Fruit fly (Drosophila melanogaster) whole organism, embryonic: ENCODE measurements around the gene CG12661.

Experiments used
- ATbp ChIP-seq: fragments of 200-800 bp; sonication (Bioruptor generic); optimal IDR thresholded peaks from 2 replicates; lab custom pipeline; 2017; ENCODE audit warnings: missing biosample characterization, mild to moderate bottlenecking, missing genetic modification characterization, missing genetic modification reagents
- Atf-2 ChIP-seq: fragments of 200-800 bp; sonication (Bioruptor generic); optimal IDR thresholded peaks from 2 replicates; lab custom pipeline; 2016; ENCODE audit warnings: missing biosample characterization, missing genetic modification characterization
- B-H2 ChIP-seq: fragments of 200-800 bp; sonication (Bioruptor generic); optimal IDR thresholded peaks from 2 replicates; lab custom pipeline; 2018; ENCODE audit warnings: missing biosample characterization, mild to moderate bottlenecking, missing genetic modification characterization
- CG10959 ChIP-seq: fragments of 200-800 bp; sonication (Bioruptor generic); IDR thresholded peaks from 2 replicates; pipeline ENCODE4 v1.3.6; 2022; ENCODE audit warnings: missing biosample characterization, missing genetic modification characterization
- CG12391 ChIP-seq: fragments of 200-800 bp; sonication (Bioruptor generic); optimal IDR thresholded peaks from 3 replicates; lab custom pipeline; 2018; ENCODE audit warnings: missing biosample characterization, mild to moderate bottlenecking, missing genetic modification characterization, moderate library complexity
- CG12659 ChIP-seq: fragments of 200-800 bp; sonication (Bioruptor generic); optimal IDR thresholded peaks from 3 replicates; lab custom pipeline; 2017; ENCODE audit warnings: mild to moderate bottlenecking, missing biosample characterization, missing genetic modification reagents, missing genetic modification characterization
- CG13624 ChIP-seq: fragments of 200-800 bp; sonication (Bioruptor generic); optimal IDR thresholded peaks from 2 replicates; lab custom pipeline; 2016; ENCODE audit warnings: missing biosample characterization, missing genetic modification characterization
- CG14014 ChIP-seq: fragments of 200-800 bp; sonication (Bioruptor generic); IDR thresholded peaks from 2 replicates; pipeline ENCODE4 v1.3.6; 2022; ENCODE audit warnings: missing biosample characterization, missing genetic modification characterization
- CG15696 ChIP-seq: fragments of 200-800 bp; sonication (Bioruptor generic); optimal IDR thresholded peaks from 2 replicates; lab custom pipeline; 2019; ENCODE audit warnings: missing biosample characterization, mild to moderate bottlenecking, missing genetic modification characterization, moderate library complexity
- CG17328 ChIP-seq: fragments of 200-800 bp; sonication (Bioruptor generic); IDR thresholded peaks from 2 replicates; pipeline ENCODE4 v1.3.6; 2022; ENCODE audit warnings: missing biosample characterization, missing genetic modification characterization
- CG18011 ChIP-seq: fragments of 200-800 bp; sonication (Bioruptor generic); optimal IDR thresholded peaks from 2 replicates; lab custom pipeline; 2017; ENCODE audit warnings: missing biosample characterization, missing genetic modification characterization, mild to moderate bottlenecking, moderate library complexity, missing genotype
- CG18599 ChIP-seq: fragments of 200-800 bp; sonication (Bioruptor generic); optimal IDR thresholded peaks from 3 replicates; lab custom pipeline; 2017; ENCODE audit warnings: missing biosample characterization, missing genetic modification characterization, mild to moderate bottlenecking, moderate library complexity, missing genetic modification reagents
- CG18619 ChIP-seq: fragments of 200-800 bp; sonication (Bioruptor generic); optimal IDR thresholded peaks from 3 replicates; lab custom pipeline; 2017; ENCODE audit warnings: missing biosample characterization, mild to moderate bottlenecking, missing genetic modification characterization
- CG31388 ChIP-seq: fragments of 200-800 bp; sonication (Bioruptor generic); optimal IDR thresholded peaks from 2 replicates; lab custom pipeline; 2016; ENCODE audit warnings: missing biosample characterization, missing genetic modification characterization
- CG32532 ChIP-seq: fragments of 200-800 bp; sonication (Bioruptor generic); IDR thresholded peaks from 2 replicates; pipeline ENCODE4 v1.3.6; 2022; ENCODE audit warnings: missing biosample characterization, missing genetic modification characterization
- CG34224 ChIP-seq: fragments of 200-800 bp; sonication (Bioruptor generic); IDR thresholded peaks from 3 replicates; pipeline ENCODE4 v1.3.6; 2022; ENCODE audit warnings: missing biosample characterization, missing genetic modification characterization; ENCODE audit not compliant: partially characterized antibody
- CG4617 ChIP-seq: fragments of 200-800 bp; sonication (Bioruptor generic); optimal IDR thresholded peaks from 3 replicates; lab custom pipeline; 2016; ENCODE audit warnings: missing biosample characterization, missing genetic modification characterization, borderline replicate concordance
- CG7271 ChIP-seq: fragments of 200-800 bp; sonication (Bioruptor generic); optimal IDR thresholded peaks from 2 replicates; lab custom pipeline; 2018; ENCODE audit warnings: missing biosample characterization, mild to moderate bottlenecking, missing genetic modification characterization, moderate library complexity
- CG7556 ChIP-seq: fragments of 200-800 bp; sonication (Bioruptor generic); optimal IDR thresholded peaks from 2 replicates; lab custom pipeline; 2017; ENCODE audit warnings: missing biosample characterization, mild to moderate bottlenecking, missing genetic modification characterization
- CG8089 ChIP-seq: fragments of 200-800 bp; sonication (Bioruptor generic); optimal IDR thresholded peaks from 3 replicates; lab custom pipeline; 2016; ENCODE audit warnings: missing biosample characterization, missing genetic modification characterization
- CG8478 ChIP-seq: fragments of >200 bp; optimal IDR thresholded peaks from 2 replicates; lab custom pipeline; 2018
- CG8944 ChIP-seq: fragments of 200-800 bp; sonication (Bioruptor generic); optimal IDR thresholded peaks from 3 replicates; lab custom pipeline; 2016; ENCODE audit warnings: missing biosample characterization, missing genetic modification characterization
- CG9876 ChIP-seq: fragments of 200-800 bp; sonication (Bioruptor generic); optimal IDR thresholded peaks from 2 replicates; lab custom pipeline; 2016; ENCODE audit warnings: missing biosample characterization, missing genetic modification characterization
- D19A ChIP-seq: fragments of 200-800 bp; optimal IDR thresholded peaks from 3 replicates; lab custom pipeline; 2019; ENCODE audit warnings: missing biosample characterization, mild to moderate bottlenecking, missing genetic modification characterization, moderate library complexity
- Dek ChIP-seq: fragments of 200-800 bp; sonication (Bioruptor generic); optimal IDR thresholded peaks from 3 replicates; lab custom pipeline; 2019; ENCODE audit warnings: missing biosample characterization, mild to moderate bottlenecking, missing genetic modification characterization, moderate library complexity
- Doc3 ChIP-seq: fragments of 200-800 bp; sonication (Bioruptor generic); IDR thresholded peaks from 3 replicates; pipeline ENCODE4 v1.3.6; 2022; ENCODE audit warnings: missing biosample characterization, missing genetic modification characterization; ENCODE audit not compliant: partially characterized antibody
- HLHmδ ChIP-seq: fragments of 200-800 bp; sonication (Bioruptor generic); optimal IDR thresholded peaks from 2 replicates; lab custom pipeline; 2018; ENCODE audit warnings: missing biosample characterization, mild to moderate bottlenecking, missing genetic modification characterization, moderate library complexity
- Kr ChIP-seq: fragments of 200-800 bp; sonication (Bioruptor generic); optimal IDR thresholded peaks from 2 replicates; lab custom pipeline; 2017; ENCODE audit warnings: missing biosample characterization, mild to moderate bottlenecking, missing genetic modification characterization
- Neu2 ChIP-seq: fragments of 200-800 bp; sonication (Bioruptor generic); optimal IDR thresholded peaks from 3 replicates; lab custom pipeline; 2016; ENCODE audit warnings: missing biosample characterization, missing genetic modification characterization, borderline replicate concordance
- Nf-YC ChIP-seq: fragments of 200-800 bp; optimal IDR thresholded peaks from 3 replicates; lab custom pipeline; 2019; ENCODE audit warnings: missing biosample characterization, mild to moderate bottlenecking, missing genetic modification characterization, moderate library complexity
- Oaz ChIP-seq: fragments of 200-800 bp; sonication (Bioruptor generic); IDR thresholded peaks from 2 replicates; pipeline ENCODE4 v1.3.6; 2022; ENCODE audit warnings: missing biosample characterization, missing genetic modification characterization
- Optix ChIP-seq: fragments of 200-800 bp; sonication (Bioruptor generic); IDR thresholded peaks from 3 replicates; pipeline ENCODE4 v1.3.6; 2022; ENCODE audit warnings: missing biosample characterization, missing genetic modification characterization
- Ptx1 ChIP-seq: fragments of 200-800 bp; sonication (Bioruptor generic); IDR thresholded peaks from 2 replicates; pipeline ENCODE4 v1.3.6; 2022; ENCODE audit warnings: missing biosample characterization, missing genetic modification characterization
- TFAM ChIP-seq: fragments of 200-800 bp; sonication (Bioruptor generic); optimal IDR thresholded peaks from 2 replicates; lab custom pipeline; 2017; ENCODE audit warnings: missing biosample characterization, missing genetic modification characterization, inconsistent platforms
- disco-r ChIP-seq: fragments of 200-800 bp; sonication (Bioruptor generic); optimal IDR thresholded peaks from 2 replicates; lab custom pipeline; 2016; ENCODE audit warnings: missing biosample characterization, missing genetic modification characterization
- dysf ChIP-seq: fragments of 200-800 bp; sonication (Bioruptor generic); IDR thresholded peaks from 3 replicates; pipeline ENCODE4 v1.3.6; 2022; ENCODE audit warnings: missing biosample characterization, missing genetic modification characterization
- fd3F ChIP-seq: fragments of 200-800 bp; sonication (Bioruptor generic); optimal IDR thresholded peaks from 2 replicates; lab custom pipeline; 2018; ENCODE audit warnings: missing biosample characterization, mild to moderate bottlenecking, missing genetic modification characterization, moderate library complexity
- fru ChIP-seq: fragments of >200 bp; optimal IDR thresholded peaks from 2 replicates; lab custom pipeline; 2017
- gcm2 ChIP-seq: fragments of 200-800 bp; sonication (Bioruptor generic); optimal IDR thresholded peaks from 2 replicates; lab custom pipeline; 2016; ENCODE audit warnings: missing biosample characterization, missing genetic modification characterization
- grau ChIP-seq: fragments of 200-800 bp; optimal IDR thresholded peaks from 3 replicates; lab custom pipeline; 2019; ENCODE audit warnings: missing biosample characterization, mild to moderate bottlenecking, missing genetic modification characterization, moderate library complexity
- knrl ChIP-seq: fragments of 200-800 bp; sonication (Bioruptor generic); IDR thresholded peaks from 3 replicates; pipeline ENCODE4 v1.3.6; 2022; ENCODE audit warnings: missing biosample characterization, missing genetic modification characterization; ENCODE audit not compliant: partially characterized antibody
- lbe ChIP-seq: fragments of 200-800 bp; sonication (Bioruptor generic); optimal IDR thresholded peaks from 2 replicates; lab custom pipeline; 2016; ENCODE audit warnings: missing biosample characterization, mild to moderate bottlenecking, missing genetic modification characterization
- nmo ChIP-seq: fragments of 200-800 bp; sonication (Bioruptor generic); optimal IDR thresholded peaks from 2 replicates; lab custom pipeline; 2018; ENCODE audit warnings: missing biosample characterization, mild to moderate bottlenecking, missing genetic modification characterization, moderate library complexity
- pros ChIP-seq: fragments of 200-800 bp; sonication (Bioruptor generic); optimal IDR thresholded peaks from 3 replicates; lab custom pipeline; 2019; ENCODE audit warnings: missing biosample characterization, mild to moderate bottlenecking, missing genetic modification characterization, moderate library complexity
- rib ChIP-seq: fragments of 200-800 bp; sonication (Bioruptor generic); IDR thresholded peaks from 2 replicates; pipeline ENCODE4 v1.3.6; 2022; ENCODE audit warnings: missing biosample characterization, missing genetic modification characterization
- run ChIP-seq: fragments of 200-800 bp; sonication (Bioruptor generic); optimal IDR thresholded peaks from 3 replicates; lab custom pipeline; 2018; ENCODE audit warnings: missing biosample characterization, mild to moderate bottlenecking, missing genetic modification characterization
- sc ChIP-seq, 3 experiments: fragments of >200 bp in 2 of 3; fragments of 200-800 bp in 1 of 3; sonication (Bioruptor generic) in 1 of 3; optimal IDR thresholded peaks; 2 replicates in 2 of 3; 3 replicates in 1 of 3; lab custom pipeline; 2017; ENCODE audit warnings: mild to moderate bottlenecking in 1 of 3, missing biosample characterization in 1 of 3, missing genetic modification characterization in 1 of 3, missing genetic modification reagents in 1 of 3
- schlank ChIP-seq: fragments of 200-800 bp; sonication (Bioruptor generic); optimal IDR thresholded peaks from 2 replicates; lab custom pipeline; 2018; ENCODE audit warnings: missing biosample characterization, mild to moderate bottlenecking, missing genetic modification characterization
- tll ChIP-seq, 2 experiments: fragments of 200-800 bp in 1 of 2; fragments of >200 bp in 1 of 2; sonication (Bioruptor generic) in 1 of 2; optimal IDR thresholded peaks; 2 replicates each; lab custom pipeline; 2017 to 2019; ENCODE audit warnings: missing biosample characterization in 2 of 2, missing genetic modification characterization in 2 of 2, mild to moderate bottlenecking in 1 of 2, moderate library complexity in 1 of 2
- wek ChIP-seq: fragments of 200-800 bp; sonication (Bioruptor generic); optimal IDR thresholded peaks from 3 replicates; lab custom pipeline; 2018; ENCODE audit warnings: missing biosample characterization, mild to moderate bottlenecking, missing genetic modification characterization, moderate library complexity

The CG12661 gene

dm6 chrX:8892445-8893009 is 31.0 kb downstream of the CG12661 start:
- TF ChIP-seq CG8089 (no peak), CG4617 (no peak), Nf-YC (tag; lab: Kevin White, UChicago) (peak; percentile 5), wek (GFP tag; lab: Kevin White, UChicago) (no peak), CG31388 (GFP tag; lab: Kevin White, UChicago) (no peak), CG12391 (tag; lab: Kevin White, UChicago) (peak; percentile 49), CG12659 (GFP tag; lab: Kevin White, UChicago) (peak; percentile 58), pros (GFP tag; lab: Kevin White, UChicago) (no peak), CG32532 (GFP tag; lab: Robert Waterston, UW) (peak; percentile 74; the same call in 1 of the 2 replicates), disco-r (GFP tag; lab: Kevin White, UChicago) (no peak), CG7271 (tag; lab: Kevin White, UChicago) (no peak), D19A (tag; lab: Kevin White, UChicago) (no peak), CG9876 (no peak), knrl (no peak), nmo (peak; percentile 42), CG8944 (GFP tag; lab: Kevin White, UChicago) (no peak), CG13624 (peak; percentile 4), Dek (tag; lab: Kevin White, UChicago) (peak; percentile 63), CG34224 (GFP tag; lab: Robert Waterston, UW) (no peak), Neu2 (GFP tag; lab: Kevin White, UChicago) (no peak), Doc3 (GFP tag; lab: Robert Waterston, UW) (no peak), gcm2 (no peak), CG18011 (GFP tag; lab: Kevin White, UChicago) (no peak), CG14014 (peak; percentile 78), CG7556 (no peak), CG10959 (GFP tag; lab: Robert Waterston, UW) (no peak), rib (GFP tag; lab: Robert Waterston, UW) (peak; percentile 61), CG15696 (tag; lab: Kevin White, UChicago) (no peak), run (peak; percentile 3), HLHmδ (GFP tag; lab: Kevin White, UChicago) (no peak), schlank (peak; percentile 30), lbe (GFP tag; lab: Kevin White, UChicago) (no peak), Atf-2 (GFP tag; lab: Kevin White, UChicago) (peak; percentile 4), Oaz (GFP tag; lab: Robert Waterston, UW) (no peak), TFAM (GFP tag; lab: Kevin White, UChicago) (no peak), B-H2 (GFP tag; lab: Kevin White, UChicago) (peak; percentile 37), CG17328 (GFP tag; lab: Robert Waterston, UW) (no peak), Ptx1 (GFP tag; lab: Robert Waterston, UW) (peak; percentile 72), fd3F (GFP tag; lab: Kevin White, UChicago) (peak; percentile 57), Optix (GFP tag; lab: Robert Waterston, UW) (no peak), ATbp (GFP tag; lab: Kevin White, UChicago) (no peak), CG18599 (peak; percentile 88), CG18619 (GFP tag; lab: Kevin White, UChicago) (peak; percentile 6), grau (tag; lab: Kevin White, UChicago) (peak; percentile 93), tll (GFP tag; optimal IDR thresholded peaks at IDR 0.05; lab: Kevin White, UChicago) (no peak), sc (optimal IDR thresholded peaks at IDR 0.05; lab: Kevin White, UChicago) (no peak), sc (GFP tag; optimal IDR thresholded peaks at IDR 0.05; lab: Kevin White, UChicago) (no peak), dysf (GFP tag; lab: Robert Waterston, UW) (peak; percentile 75), CG8478 (no peak), Kr (GFP tag; lab: Kevin White, UChicago) (no peak), fru (lab: Kevin White, UChicago) (no peak)
